Worm (Caenorhabditis elegans): ENCODE results near the gene K08D9.4.

DNA sequence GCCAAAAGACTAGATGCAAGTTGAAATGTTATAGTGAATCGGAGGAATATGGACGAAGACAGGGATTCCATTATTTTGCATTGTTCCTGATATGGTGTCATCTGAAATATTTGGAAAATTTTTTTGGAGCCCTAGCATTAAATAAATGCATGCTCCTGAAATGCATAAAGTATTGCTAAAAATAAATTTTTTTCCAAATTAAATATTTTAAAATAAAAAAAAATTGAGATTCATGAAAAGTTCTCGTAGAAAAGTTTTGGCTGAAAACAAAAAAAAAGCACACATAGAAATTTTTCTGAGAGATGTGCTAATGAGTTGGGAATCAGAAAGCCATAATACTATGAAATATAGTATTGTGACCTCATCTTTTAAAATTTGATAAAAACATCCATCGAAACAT, 45.2 kb downstream of the K08D9.4 start, which contains the start of gene srab-7:
- TF ChIP-seq dve-1 (tag; optimal IDR thresholded peaks at IDR 0.05; ENCODE audit: insufficient read depth) (no peak), mep-1 (tag; optimal IDR thresholded peaks at IDR 0.05) (no peak)
